Worm (Caenorhabditis elegans) whole organism, L1 larva: Measurements from ENCODE around the gene alp-1.

Source experiments
- F16B12.6 ChIP-seq: fragments of 150-350 bp; optimal IDR thresholded peaks from 2 replicates; lab custom pipeline; 2014; ENCODE audit warnings: missing biosample characterization, missing genetic modification characterization
- aly-2 ChIP-seq: fragments of 150-350 bp; optimal IDR thresholded peaks from 2 replicates; lab custom pipeline; 2014; ENCODE audit warnings: missing biosample characterization, missing genetic modification characterization
- ama-1 ChIP-seq: fragments of 150-350 bp; optimal IDR thresholded peaks from 2 replicates; lab custom pipeline; 2014
- blmp-1 ChIP-seq: fragments of 150-350 bp; optimal IDR thresholded peaks from 2 replicates; lab custom pipeline; 2014; ENCODE audit warnings: missing biosample characterization, missing genetic modification characterization
- ceh-63 ChIP-seq: fragments of 200-800 bp; sonication (Bioruptor generic); optimal IDR thresholded peaks from 2 replicates; lab custom pipeline; 2018; ENCODE audit warnings: mild to moderate bottlenecking, missing genetic modification characterization, missing compliant biosample characterization
- ceh-90 ChIP-seq: sonication (generic microtip); optimal IDR thresholded peaks from 2 replicates; lab custom pipeline; 2016; ENCODE audit warnings: missing genetic modification characterization, missing compliant biosample characterization
- dpl-1 ChIP-seq, 3 experiments: fragments of 150-350 bp in 2 of 3; sonication (generic microtip) in 1 of 3; optimal IDR thresholded peaks; 2 replicates each; lab custom pipeline; 2014 to 2017; ENCODE audit warnings: missing biosample characterization in 3 of 3, missing genetic modification characterization in 3 of 3, missing genetic modification reagents in 3 of 3
- efl-1 ChIP-seq, 4 experiments: fragments of 150-350 bp; optimal IDR thresholded peaks in 3 of 4; peaks in 1 of 4; 1 replicate in 1 of 4; 2 replicates in 3 of 4; lab custom pipeline; 2014; ENCODE audit warnings: missing biosample characterization in 2 of 4, missing genetic modification characterization in 2 of 4, missing genetic modification reagents in 2 of 4
- efl-3 ChIP-seq: fragments of 200-800 bp; sonication (Bioruptor generic); optimal IDR thresholded peaks from 2 replicates; lab custom pipeline; 2018; ENCODE audit warnings: mild to moderate bottlenecking, missing genetic modification characterization, missing compliant biosample characterization
- egl-13 ChIP-seq: sonication (generic microtip); optimal IDR thresholded peaks from 2 replicates; lab custom pipeline; 2016; ENCODE audit warnings: missing genotype, missing genetic modification reagents, missing genetic modification characterization, missing compliant biosample characterization
- egl-27 ChIP-seq, 2 experiments: fragments of 150-350 bp in 1 of 2; sonication (generic microtip); optimal IDR thresholded peaks; 3 replicates each; lab custom pipeline; 2017 to 2018; ENCODE audit warnings: missing biosample characterization in 2 of 2, missing genetic modification characterization in 2 of 2, missing genetic modification reagents in 2 of 2
- elt-3 ChIP-seq, 6 experiments: fragments of 150-350 bp in 1 of 6; sonication (generic microtip); optimal IDR thresholded peaks; 2 replicates each; lab custom pipeline; 2017 to 2018; ENCODE audit warnings: missing biosample characterization in 6 of 6, missing genetic modification characterization in 6 of 6, inconsistent platforms in 1 of 6
- fkh-10 ChIP-seq: sonication (generic microtip); optimal IDR thresholded peaks from 2 replicates; lab custom pipeline; 2017; ENCODE audit warnings: missing biosample characterization, missing genetic modification reagents, missing genetic modification characterization
- fkh-8 ChIP-seq: sonication (generic microtip); optimal IDR thresholded peaks from 2 replicates; lab custom pipeline; 2016; ENCODE audit warnings: mild to moderate bottlenecking, missing genetic modification characterization, missing compliant biosample characterization
- grh-1 ChIP-seq: fragments of 200-800 bp; sonication (Bioruptor generic); IDR thresholded peaks from 2 replicates; pipeline ENCODE4 v1.3.6; 2022; ENCODE audit warnings: missing genetic modification reagents, missing genetic modification characterization, missing compliant biosample characterization
- hpl-2 ChIP-seq: fragments of 150-350 bp; optimal IDR thresholded peaks from 2 replicates; lab custom pipeline; 2014; ENCODE audit warnings: missing biosample characterization, missing genetic modification reagents, missing genetic modification characterization
- irx-1 ChIP-seq: sonication (generic microtip); optimal IDR thresholded peaks from 2 replicates; lab custom pipeline; 2016; ENCODE audit warnings: missing genetic modification characterization, missing compliant biosample characterization
- lin-13 ChIP-seq: fragments of 150-350 bp; optimal IDR thresholded peaks from 2 replicates; lab custom pipeline; 2014; ENCODE audit warnings: missing biosample characterization, missing genetic modification reagents, missing genetic modification characterization
- lin-14 ChIP-seq: fragments of 200-800 bp; sonication (Bioruptor generic); optimal IDR thresholded peaks from 2 replicates; lab custom pipeline; 2018; ENCODE audit warnings: mild to moderate bottlenecking, missing genetic modification characterization, moderate library complexity, missing compliant biosample characterization
- lin-35 ChIP-seq, 2 experiments: fragments of 150-350 bp; optimal IDR thresholded peaks; 2 replicates each; lab custom pipeline; 2014; ENCODE audit warnings: missing biosample characterization in 2 of 2, missing genetic modification characterization in 2 of 2, missing genetic modification reagents in 2 of 2
- lin-39 ChIP-seq: fragments of 150-350 bp; optimal IDR thresholded peaks from 2 replicates; lab custom pipeline; 2014; ENCODE audit warnings: missing biosample characterization, missing genetic modification reagents, missing genetic modification characterization
- lir-3 ChIP-seq: sonication (generic microtip); optimal IDR thresholded peaks from 2 replicates; lab custom pipeline; 2016; ENCODE audit warnings: mild to moderate bottlenecking, missing genetic modification characterization, moderate library complexity, missing compliant biosample characterization; ENCODE audit not compliant: poor library complexity
- mef-2 ChIP-seq: fragments of 150-350 bp; optimal IDR thresholded peaks from 2 replicates; lab custom pipeline; 2014; ENCODE audit warnings: missing biosample characterization, missing genetic modification characterization
- mep-1 ChIP-seq: fragments of 150-350 bp; optimal IDR thresholded peaks from 2 replicates; lab custom pipeline; 2014; ENCODE audit warnings: missing biosample characterization, missing genetic modification characterization
- nhr-19 ChIP-seq: fragments of 200-800 bp; sonication (Bioruptor generic); conservative IDR thresholded peaks from 2 replicates; pipeline ENCODE4 v1.3.6; 2022; ENCODE audit warnings: missing genetic modification characterization, missing compliant biosample characterization
- nhr-20 ChIP-seq: sonication (generic microtip); optimal IDR thresholded peaks from 2 replicates; lab custom pipeline; 2016; ENCODE audit warnings: mild to moderate bottlenecking, missing genetic modification characterization, missing compliant biosample characterization
- nhr-28 ChIP-seq: fragments of 150-350 bp; optimal IDR thresholded peaks from 2 replicates; lab custom pipeline; 2014; ENCODE audit warnings: missing biosample characterization, missing genetic modification characterization
- nhr-71 ChIP-seq: sonication (generic microtip); optimal IDR thresholded peaks from 2 replicates; lab custom pipeline; 2016; ENCODE audit warnings: mild to moderate bottlenecking, missing genetic modification characterization, moderate library complexity, missing compliant biosample characterization
- nhr-77 ChIP-seq: fragments of 150-350 bp; optimal IDR thresholded peaks from 2 replicates; lab custom pipeline; 2014; ENCODE audit warnings: missing biosample characterization, missing genetic modification characterization
- nhr-85 ChIP-seq: sonication (generic microtip); peaks from one replicate; lab custom pipeline; 2016; ENCODE audit warnings: missing genetic modification characterization, inconsistent platforms, missing compliant biosample characterization
- nhr-90 ChIP-seq: sonication (generic microtip); optimal IDR thresholded peaks from 2 replicates; lab custom pipeline; 2016; ENCODE audit warnings: mild to moderate bottlenecking, missing genetic modification characterization, missing compliant biosample characterization; ENCODE audit not compliant: poor library complexity
- pag-3 ChIP-seq: sonication (generic microtip); optimal IDR thresholded peaks from 2 replicates; lab custom pipeline; 2017; ENCODE audit warnings: missing genetic modification characterization, mild to moderate bottlenecking, missing compliant biosample characterization, antibody characterized with exemption, borderline replicate concordance; ENCODE audit not compliant: insufficient read depth
- pqm-1 ChIP-seq: sonication (generic microtip); optimal IDR thresholded peaks from 3 replicates; lab custom pipeline; 2017; ENCODE audit warnings: missing biosample characterization, missing genetic modification characterization
- snu-23 ChIP-seq: sonication (generic microtip); optimal IDR thresholded peaks from 2 replicates; lab custom pipeline; 2016; ENCODE audit warnings: missing genetic modification characterization, missing compliant biosample characterization
- sox-4 ChIP-seq: sonication (generic microtip); optimal IDR thresholded peaks from 2 replicates; lab custom pipeline; 2016; ENCODE audit warnings: missing genetic modification characterization, missing compliant biosample characterization
- sup-37 ChIP-seq: fragments of 200-800 bp; sonication (Bioruptor generic); optimal IDR thresholded peaks from 2 replicates; lab custom pipeline; 2018; ENCODE audit warnings: mild to moderate bottlenecking, missing genetic modification characterization, missing compliant biosample characterization
- tbx-2 ChIP-seq: sonication (generic microtip); optimal IDR thresholded peaks from 2 replicates; lab custom pipeline; 2016; ENCODE audit warnings: missing genetic modification characterization, missing compliant biosample characterization
- tlp-1 ChIP-seq: fragments of 150-350 bp; optimal IDR thresholded peaks from 2 replicates; lab custom pipeline; 2014; ENCODE audit warnings: missing biosample characterization, missing genetic modification characterization
- unc-130 ChIP-seq: fragments of 150-350 bp; optimal IDR thresholded peaks from 2 replicates; lab custom pipeline; 2017; ENCODE audit warnings: missing biosample characterization, missing genetic modification characterization, inconsistent platforms
- unc-30 ChIP-seq: sonication (generic microtip); optimal IDR thresholded peaks from 2 replicates; lab custom pipeline; 2017; ENCODE audit warnings: missing biosample characterization, missing genetic modification characterization
- unc-86 ChIP-seq: sonication (generic microtip); optimal IDR thresholded peaks from 2 replicates; lab custom pipeline; 2016; ENCODE audit warnings: missing genetic modification characterization, missing compliant biosample characterization
- unc-98 ChIP-seq: fragments of 200-800 bp; sonication (Bioruptor generic); IDR thresholded peaks from 2 replicates; pipeline ENCODE4 v1.3.6; 2022; ENCODE audit warnings: missing genetic modification characterization, missing compliant biosample characterization
- vab-15 ChIP-seq: sonication (generic microtip); optimal IDR thresholded peaks from 2 replicates; lab custom pipeline; 2017; ENCODE audit warnings: missing genotype, mild to moderate bottlenecking, missing genetic modification characterization, missing compliant biosample characterization
- xbp-1 ChIP-seq: sonication (generic microtip); optimal IDR thresholded peaks from 2 replicates; lab custom pipeline; 2016; ENCODE audit warnings: missing genetic modification characterization, missing compliant biosample characterization
- ztf-11 ChIP-seq, 2 experiments: sonication (generic microtip); optimal IDR thresholded peaks; 2 replicates each; lab custom pipeline; 2016 to 2017; ENCODE audit warnings: missing genetic modification characterization in 2 of 2, missing biosample characterization in 1 of 2, missing compliant biosample characterization in 1 of 2
- ztf-4 ChIP-seq: fragments of 150-350 bp; optimal IDR thresholded peaks from 2 replicates; lab custom pipeline; 2014; ENCODE audit warnings: missing biosample characterization, missing genetic modification characterization

alp-1 gene

DNA sequence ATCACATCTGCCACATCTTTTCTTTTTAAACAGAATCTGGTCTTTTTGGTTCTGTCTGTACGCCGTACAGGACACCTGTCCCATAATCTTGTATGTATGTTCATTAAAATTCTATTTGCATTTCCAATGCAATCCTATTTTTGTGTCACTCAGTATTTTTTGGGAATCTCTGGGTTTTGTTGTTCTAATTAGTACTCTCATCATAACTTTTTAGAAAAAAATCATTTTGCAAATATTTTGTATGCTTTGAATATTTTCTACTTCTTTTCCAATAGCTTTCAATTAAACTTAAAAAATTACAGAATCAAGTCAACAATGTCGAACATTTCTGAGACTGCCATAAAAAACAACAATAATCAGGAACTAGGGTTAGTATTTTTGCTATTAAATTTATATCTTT lies 32.3 kb upstream of the alp-1 start, which contains the start of gene T28C6.3:
TSS of gene T28C6.3 (plus strand) at position 301 of the 400 bp plus-strand sequence.
- TF ChIP-seq efl-1 (optimal IDR thresholded peaks at IDR 0.05; lab: Kevin White, UChicago) (no peak), efl-1 (GFP tag; optimal IDR thresholded peaks at IDR 0.05 in 1 of 2; lab: Kevin White, UChicago) (peak in 1 of 2 experiments; percentile 9), fkh-8 (no peak)

DNA sequence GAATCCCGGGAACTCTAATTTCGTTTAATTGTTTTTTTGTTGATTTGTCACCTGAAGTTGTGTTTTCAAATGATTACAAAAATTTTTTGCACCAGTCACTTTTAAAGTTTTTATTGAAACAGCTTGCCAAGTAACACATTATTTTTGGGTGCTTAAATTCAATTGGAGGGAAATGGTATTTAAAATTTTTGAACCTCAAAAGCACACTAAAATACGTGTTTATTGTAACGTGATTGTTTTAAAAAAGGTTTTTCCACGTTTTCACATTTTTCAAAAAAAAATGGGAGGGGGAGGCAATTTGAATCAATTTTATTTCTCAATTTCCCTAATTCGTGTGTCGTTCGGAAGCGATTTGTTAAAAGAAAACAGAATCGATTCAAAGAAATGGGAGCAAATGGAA lies 31.1 kb upstream of the alp-1 start, which contains the start of gene T28C6.5:
TSS of gene T28C6.5 (plus strand) at position 301 of the 400 bp plus-strand sequence.
- TF ChIP-seq nhr-19 (no peak), dpl-1 (GFP tag; optimal IDR thresholded peaks at IDR 0.05; lab: Kevin White, UChicago) (no peak), sup-37 (GFP tag; lab: Kevin White, UChicago) (no peak), efl-3 (GFP tag; lab: Kevin White, UChicago) (no peak), pqm-1 (tag; lab: Kevin White, UChicago) (no peak), lin-39 (tag; lab: Kevin White, UChicago) (no peak), ama-1 (no peak), grh-1 (no peak), nhr-77 (tag; lab: Kevin White, UChicago) (no peak), efl-1 (optimal IDR thresholded peaks at IDR 0.05; lab: Kevin White, UChicago) (no peak), efl-1 (GFP tag; optimal IDR thresholded peaks at IDR 0.05 in 1 of 2; lab: Kevin White, UChicago) (no peak), blmp-1 (tag; lab: Kevin White, UChicago) (no peak), lir-3 (tag; lab: Kevin White, UChicago) (no peak), lin-14 (no peak), unc-30 (tag; lab: Kevin White, UChicago) (no peak), unc-98 (GFP tag; lab: Robert Waterston, UW) (no peak), tbx-2 (no peak), ceh-63 (no peak)

DNA sequence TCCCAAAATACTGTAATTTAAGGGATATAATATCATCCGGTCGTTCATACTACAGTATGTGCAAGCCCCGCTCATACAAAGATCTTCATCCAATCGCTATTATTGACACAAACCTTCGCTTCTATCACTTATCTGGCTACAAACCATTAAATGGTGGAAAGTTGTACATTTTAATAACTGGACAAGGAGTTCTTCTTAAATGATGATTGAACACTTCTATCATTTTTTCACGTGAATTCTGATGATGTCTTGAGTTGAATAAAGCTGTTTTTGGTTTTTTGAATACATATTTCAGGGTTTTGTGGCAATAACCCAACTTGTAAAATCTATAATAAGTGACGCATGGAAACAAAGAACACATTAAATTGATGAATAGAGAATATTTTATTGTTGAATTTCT lies 29.7 kb upstream of the alp-1 start:
- TF ChIP-seq tbx-2 (peak; percentile 12), lin-13 (no peak), snu-23 (GFP tag; lab: Kevin White, UChicago) (no peak), unc-86 (tag; lab: Kevin White, UChicago) (no peak), unc-30 (tag; lab: Kevin White, UChicago) (no peak), vab-15 (tag; lab: Kevin White, UChicago) (no peak), lin-14 (peak; percentile 28), xbp-1 (tag; lab: Kevin White, UChicago) (no peak), egl-13 (tag; lab: Kevin White, UChicago) (no peak), elt-3 (tag; optimal IDR thresholded peaks at IDR 0.05; lab: Kevin White, UChicago) (peak in 2 of 6 experiments; percentile 18 to 36), fkh-10 (GFP tag; lab: Kevin White, UChicago) (no peak), nhr-85 (tag; lab: Kevin White, UChicago) (peak; percentile 75), nhr-90 (tag; lab: Kevin White, UChicago) (peak; percentile 31), nhr-71 (tag; lab: Kevin White, UChicago) (peak; percentile 24), nhr-28 (tag; lab: Kevin White, UChicago) (no peak), grh-1 (no peak), lin-35 (GFP tag; optimal IDR thresholded peaks at IDR 0.05; lab: Kevin White, UChicago) (no peak), hpl-2 (GFP tag; lab: Kevin White, UChicago) (no peak), F16B12.6 (no peak), aly-2 (peak; percentile 92), mef-2 (no peak)

DNA sequence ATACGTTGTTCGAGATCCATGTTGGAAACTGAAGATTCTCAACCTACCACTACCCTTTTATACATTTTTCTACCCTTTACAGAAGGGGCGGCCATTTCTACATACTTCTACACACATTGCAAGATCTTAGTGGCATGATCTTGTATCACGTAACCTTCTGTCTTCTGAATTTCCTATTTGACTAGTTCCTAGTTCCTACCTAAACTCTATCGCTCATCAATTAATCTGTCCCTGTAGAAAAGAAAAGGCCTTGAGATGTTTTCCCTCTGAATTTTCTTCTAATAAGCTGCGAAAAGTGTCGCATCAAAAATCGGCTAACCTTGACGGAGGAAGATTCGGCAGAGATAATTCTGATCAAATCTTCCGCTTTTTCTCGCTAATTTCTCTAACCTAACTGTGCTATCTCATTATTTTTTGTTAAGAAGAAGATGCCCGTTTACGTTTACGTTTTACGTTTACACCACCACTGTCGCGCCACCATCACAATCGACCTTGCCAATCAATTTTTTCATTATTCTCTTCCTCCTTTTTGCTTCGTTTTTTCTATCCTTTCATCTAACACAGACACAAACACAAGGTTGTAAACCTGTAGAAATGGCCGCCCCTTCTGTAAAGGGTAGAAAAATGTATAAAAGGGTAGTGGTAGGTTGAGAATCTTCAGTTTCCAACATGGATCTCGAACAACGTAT lies 28.0 kb upstream of the alp-1 start, which contains the start of the genes col-117 and col-3:
TSS of gene col-117 (minus strand) at position 51 of the 689 bp plus-strand sequence.
TSS of gene col-3 (plus strand) at position 639 of the 689 bp plus-strand sequence.
- TF ChIP-seq irx-1 (tag; lab: Kevin White, UChicago) (peak; percentile 52), nhr-85 (tag; lab: Kevin White, UChicago) (peak; percentile 98), ceh-90 (tag; lab: Kevin White, UChicago) (no peak), lin-14 (peak; percentile 88), dpl-1 (GFP tag; optimal IDR thresholded peaks at IDR 0.05; lab: Kevin White, UChicago) (peak in 1 of 3 experiments; percentile 26), lin-35 (GFP tag; optimal IDR thresholded peaks at IDR 0.05; lab: Kevin White, UChicago) (peak in 1 of 2 experiments; percentile 1), sox-4 (no peak), ztf-11 (tag; optimal IDR thresholded peaks at IDR 0.05; lab: Kevin White, UChicago) (no peak), ztf-4 (tag; lab: Kevin White, UChicago) (peak; percentile 14), mep-1 (tag; lab: Kevin White, UChicago) (peak; percentile 59), elt-3 (tag; optimal IDR thresholded peaks at IDR 0.05; lab: Kevin White, UChicago) (peak in 4 of 6 experiments; percentile 32 to 84 (median 62)), nhr-20 (tag; lab: Kevin White, UChicago) (peak; percentile 79), tlp-1 (peak; percentile 60), aly-2 (no peak), pag-3 (tag; lab: Kevin White, UChicago) (peak; percentile 58), tbx-2 (peak; percentile 39), unc-130 (tag; lab: Kevin White, UChicago) (peak; percentile 67), egl-27 (tag; optimal IDR thresholded peaks at IDR 0.05; lab: Kevin White, UChicago) (no peak)
